Fruit fly (Drosophila melanogaster) whole organism, larva: ENCODE measurements around the gene CG7102.

Source experiments
- noc ChIP-seq: fragments of 200-800 bp; sonication (Bioruptor generic); optimal IDR thresholded peaks from 3 replicates; lab custom pipeline; 2019; ENCODE audit warnings: missing biosample characterization, mild to moderate bottlenecking, missing genetic modification characterization, moderate library complexity

CG7102 gene

DNA sequence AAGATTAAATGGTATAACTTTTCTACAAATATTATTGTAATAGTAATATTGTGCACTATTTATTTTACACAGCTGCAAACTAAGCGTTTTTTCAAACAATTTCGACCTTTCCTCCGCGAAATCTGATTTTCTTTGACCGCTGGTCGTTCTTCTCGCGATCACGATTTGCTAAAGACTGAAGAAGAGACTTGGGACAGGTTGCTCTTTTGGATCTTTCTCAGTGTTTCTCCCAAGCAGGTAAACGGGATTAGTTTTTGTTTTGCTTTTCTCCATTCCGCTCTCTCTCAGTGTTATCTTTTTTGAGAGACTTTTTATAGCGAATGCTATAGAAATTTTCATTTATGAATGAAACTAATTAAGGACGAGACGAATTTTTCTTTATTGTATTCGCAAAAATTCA lies at the start of gene CG7102:
TSS of gene CG7102 (minus strand) at position 181 of the 400 bp plus-strand sequence.
- no peak for TF ChIP-seq noc

- TF ChIP-seq noc = no peak
These were observed 49.1 kb upstream of the CG7102 start for dm6 chr2L:7936391-7936790.

dm6 chr2L:7933186-7933585 lies 45.9 kb upstream of the CG7102 start:
- no peak for TF ChIP-seq noc

DNA sequence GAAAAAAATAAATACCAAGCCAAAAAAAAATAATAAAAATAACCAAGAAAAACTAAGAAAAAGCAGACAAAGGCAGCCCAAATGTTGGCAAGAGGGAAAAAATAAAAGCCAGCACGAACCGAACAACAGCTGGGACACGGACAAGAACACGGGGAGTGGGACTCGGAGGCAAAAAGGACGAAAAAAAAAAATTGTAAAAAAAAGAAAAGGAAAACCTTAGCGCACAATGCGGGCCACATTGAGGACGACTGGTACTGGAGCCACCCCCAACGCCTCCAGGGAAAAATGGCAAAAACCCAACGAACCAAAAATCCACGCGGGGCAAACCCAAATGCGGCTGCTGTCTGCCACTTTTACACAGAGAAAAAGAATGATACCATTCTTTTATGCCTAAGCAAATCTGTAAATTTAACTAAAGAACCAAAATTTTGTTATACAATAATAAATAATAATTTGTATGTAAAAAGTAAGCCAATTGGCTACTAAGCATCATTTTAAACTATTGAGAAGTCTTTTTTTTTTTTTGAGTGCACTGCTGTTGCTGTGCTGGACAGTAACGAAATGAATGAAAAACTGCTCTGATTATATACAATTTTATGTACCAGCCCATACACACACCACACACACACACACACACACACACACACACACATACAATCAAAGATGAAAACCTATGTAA lies 44.9 kb upstream of the CG7102 start:
- TF ChIP-seq noc = peak; percentile 9

dm6 chr2L:7931218-7931617 lies 43.9 kb upstream of the CG7102 start:
- TF ChIP-seq noc = no peak

DNA sequence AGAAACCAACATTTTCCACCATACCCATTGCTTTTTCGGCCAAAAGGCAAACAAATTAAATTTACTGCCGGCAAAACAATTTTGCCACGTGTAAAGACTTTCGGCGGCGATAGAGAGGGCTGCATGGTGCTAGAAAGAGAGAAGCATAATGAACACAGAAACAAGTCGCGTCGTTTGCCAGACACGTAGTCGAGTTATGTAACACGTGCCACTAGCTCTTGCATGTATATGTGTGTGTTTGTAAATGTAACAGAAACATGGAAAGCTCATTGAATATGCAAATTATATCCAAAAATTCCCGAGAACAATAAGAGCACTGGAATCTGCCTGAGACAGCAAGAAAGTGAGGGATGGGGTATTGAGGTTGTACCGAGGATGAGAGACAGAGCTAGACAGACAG lies 43.4 kb upstream of the CG7102 start:
- TF ChIP-seq noc = no peak

DNA sequence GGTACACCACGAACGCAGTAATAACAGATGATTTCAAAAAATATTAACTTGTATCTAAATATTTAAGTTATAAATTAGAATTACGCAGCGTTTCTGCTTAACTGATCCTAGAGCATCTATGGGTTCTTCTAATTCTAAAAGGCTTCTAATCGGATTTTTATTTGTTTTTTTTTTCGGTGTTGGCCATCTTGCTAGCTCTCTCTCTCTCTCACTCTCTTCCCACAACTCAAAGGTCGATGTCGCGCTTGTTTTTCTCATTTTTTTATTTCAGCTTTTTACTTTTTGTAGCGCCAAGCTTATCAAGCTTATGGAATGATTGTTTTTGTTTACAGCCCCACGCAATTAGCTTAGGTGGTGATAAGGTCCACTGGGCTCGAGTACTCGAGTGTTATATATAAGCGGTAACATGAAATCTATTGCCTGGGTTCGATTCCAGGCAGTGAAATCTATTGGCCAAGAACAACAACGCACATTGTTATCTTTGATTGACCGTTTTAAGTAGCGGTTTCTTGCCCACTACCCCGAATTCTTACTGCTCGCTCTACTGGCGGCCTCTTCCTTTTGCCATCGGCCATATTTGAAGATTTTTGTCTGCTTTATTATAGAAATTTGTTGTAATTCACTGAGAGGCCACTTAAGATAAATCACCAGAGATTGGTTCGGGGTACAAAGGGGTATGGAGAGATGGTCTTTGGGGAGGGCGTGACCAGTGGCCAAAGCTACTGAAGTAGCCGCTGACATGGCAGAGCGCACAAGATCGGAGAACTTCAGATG lies 39.2 kb upstream of the CG7102 start:
- TF ChIP-seq noc = peak; percentile 68

DNA sequence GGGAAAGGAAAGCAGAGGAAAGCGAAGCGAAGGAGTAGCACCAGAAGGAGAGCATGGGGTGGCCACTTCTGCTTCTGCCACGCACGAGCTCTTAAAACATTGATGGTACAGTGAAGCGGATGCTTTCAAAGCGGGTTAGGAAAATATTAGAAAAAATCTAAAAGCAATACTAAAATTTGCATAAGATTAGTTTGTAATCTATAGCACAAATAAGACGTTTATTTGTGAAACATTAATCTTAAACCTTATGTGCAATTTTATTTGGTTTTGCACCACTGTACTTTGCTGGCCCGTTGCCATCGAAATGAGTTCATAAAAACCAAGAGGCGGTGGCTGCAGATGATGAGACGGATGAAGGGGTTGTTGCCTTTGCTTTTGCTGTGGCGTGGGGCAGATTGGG lies 38.1 kb upstream of the CG7102 start:
- TF ChIP-seq noc = peak; percentile 61

DNA sequence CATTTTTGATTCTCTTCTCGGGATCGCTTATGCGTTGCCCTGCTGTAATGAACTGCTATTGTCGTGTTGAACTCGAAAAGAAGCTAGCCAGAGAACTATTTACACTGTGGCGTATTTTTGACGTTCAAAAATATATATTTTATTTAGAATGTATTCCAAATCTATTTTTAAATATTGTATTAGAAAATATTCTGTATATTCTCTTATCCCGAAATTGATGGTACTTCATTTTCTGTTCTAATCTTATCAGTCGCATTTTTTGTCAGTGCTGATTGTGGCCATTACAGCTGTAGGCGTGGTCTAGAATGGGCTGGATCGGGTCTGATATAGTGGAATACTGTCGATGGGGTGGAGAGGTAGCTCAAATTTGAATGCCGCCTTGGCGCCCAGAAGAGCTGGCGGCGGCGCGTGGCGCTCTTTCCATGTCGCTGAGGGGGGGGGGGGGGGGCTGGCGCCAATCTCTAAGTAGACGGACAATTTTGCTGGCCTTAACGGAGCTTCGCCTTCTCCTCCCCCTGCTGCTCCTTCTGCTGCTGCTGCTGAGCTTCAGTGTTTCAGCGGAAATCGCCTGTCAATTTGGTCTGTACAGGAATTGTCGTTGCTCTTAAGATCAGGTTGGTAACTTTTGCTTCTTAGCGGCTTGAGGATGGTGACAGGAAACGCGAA lies 36.5 kb upstream of the CG7102 start:
- TF ChIP-seq noc = no peak

dm6 chr2L:7922088-7922487 lies 34.8 kb upstream of the CG7102 start:
- no peak for TF ChIP-seq noc

dm6 chr2L:7920590-7920989 lies 33.3 kb upstream of the CG7102 start:
- TF ChIP-seq noc = no peak

dm6 chr2L:7918770-7919169 lies 31.5 kb upstream of the CG7102 start:
- TF ChIP-seq noc = no peak

- TF ChIP-seq noc = peak; percentile 41
These were observed 29.1 kb upstream of the CG7102 start for dm6 chr2L:7916368-7916767.

DNA sequence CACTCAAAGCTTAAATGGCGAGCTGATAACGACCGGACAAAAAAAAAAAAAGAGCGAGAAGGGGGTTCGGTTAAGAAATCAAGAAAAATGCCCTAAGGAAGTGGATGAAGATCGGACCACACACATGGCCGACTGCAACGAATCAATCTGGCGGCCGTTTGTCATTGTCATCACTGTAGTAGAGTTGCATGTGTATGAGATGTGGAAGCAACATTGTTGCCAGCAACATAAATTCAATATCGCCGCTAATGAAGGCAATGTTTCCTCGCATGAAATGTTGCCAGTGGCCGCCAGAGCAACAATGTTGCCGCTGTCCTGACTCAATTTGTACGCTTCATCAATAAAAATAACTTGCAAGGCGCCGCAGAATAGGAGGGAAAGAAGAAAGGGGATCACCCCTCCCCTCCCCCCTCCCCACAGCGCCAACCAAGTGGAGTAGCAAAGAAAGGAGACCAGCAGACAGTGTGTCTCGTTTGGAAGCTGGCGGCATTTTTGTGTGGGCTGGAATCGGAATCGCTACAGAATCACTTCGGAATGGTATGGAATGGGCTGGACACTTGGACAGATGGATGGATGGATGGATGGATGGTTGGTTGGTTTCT lies 27.7 kb upstream of the CG7102 start:
- no peak for TF ChIP-seq noc

DNA sequence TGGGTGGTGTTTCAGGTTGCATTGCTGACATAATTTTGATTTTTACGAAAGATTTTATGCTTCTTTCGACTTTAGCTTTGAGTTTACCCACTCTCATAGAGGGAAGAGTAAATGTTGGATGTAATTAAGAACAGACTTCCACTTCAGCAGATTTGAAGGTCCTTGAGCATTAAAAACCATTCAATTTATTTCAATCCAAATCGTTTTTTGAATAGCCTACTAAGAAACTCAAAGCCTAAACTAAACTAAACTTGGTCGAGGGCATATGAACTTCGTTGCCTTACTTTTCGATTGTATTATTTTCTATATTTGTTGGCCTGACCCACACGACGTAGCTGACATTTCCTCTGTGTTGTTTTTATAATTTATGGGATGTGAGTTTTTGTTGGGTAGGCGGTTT lies 25.6 kb upstream of the CG7102 start:
- no peak for TF ChIP-seq noc

DNA sequence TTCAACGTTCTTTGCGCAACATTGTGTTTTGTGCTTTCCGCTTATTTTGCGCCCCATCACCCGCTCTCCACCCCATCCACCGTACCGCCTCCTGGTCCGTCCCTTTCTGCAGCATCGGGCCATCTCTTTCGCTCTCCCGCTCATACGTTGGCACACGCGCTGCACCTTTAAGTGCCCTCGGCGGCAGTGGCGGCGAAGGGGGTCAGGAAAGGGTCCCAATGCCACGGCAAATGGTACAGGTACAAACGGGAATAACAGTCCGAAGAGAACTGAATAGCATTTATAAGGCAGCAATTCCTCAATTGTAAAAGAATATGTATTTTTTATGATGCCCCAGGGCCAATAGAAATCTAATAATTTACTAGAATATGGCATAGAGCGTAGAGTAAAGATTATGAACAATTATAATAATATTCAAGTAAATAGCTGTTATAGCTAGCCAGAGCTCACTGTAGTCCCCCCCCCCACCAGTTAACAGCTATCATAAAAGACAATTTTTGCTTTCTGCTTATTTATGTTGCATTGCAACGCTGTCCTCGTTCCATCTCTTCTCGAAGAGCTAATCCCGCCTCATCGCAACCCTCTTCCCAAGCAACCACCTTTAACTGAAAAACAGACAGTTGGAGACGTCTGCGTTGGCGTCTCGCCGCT lies 24.0 kb upstream of the CG7102 start:
- TF ChIP-seq noc = no peak

dm6 chr2L:7909854-7910253 lies 22.5 kb upstream of the CG7102 start:
- no peak for TF ChIP-seq noc
